Fruit fly (Drosophila melanogaster) Kc167 (cell line): ENCODE measurements around the gene vap.

Experiments
- Myc ChIP-seq: fragments of >200 bp; optimal IDR thresholded peaks from 2 replicates; lab custom pipeline; 2017; ENCODE audit warnings: missing external identifiers
- Sin3A ChIP-seq: fragments of >200 bp; optimal IDR thresholded peaks from 2 replicates; lab custom pipeline; 2018; ENCODE audit warnings: missing external identifiers
- h ChIP-seq: fragments of >200 bp; optimal IDR thresholded peaks from 3 replicates; lab custom pipeline; 2018; ENCODE audit warnings: missing external identifiers
- insv ChIP-seq: fragments of >200 bp; optimal IDR thresholded peaks from 3 replicates; lab custom pipeline; 2018; ENCODE audit warnings: missing external identifiers

DNA sequence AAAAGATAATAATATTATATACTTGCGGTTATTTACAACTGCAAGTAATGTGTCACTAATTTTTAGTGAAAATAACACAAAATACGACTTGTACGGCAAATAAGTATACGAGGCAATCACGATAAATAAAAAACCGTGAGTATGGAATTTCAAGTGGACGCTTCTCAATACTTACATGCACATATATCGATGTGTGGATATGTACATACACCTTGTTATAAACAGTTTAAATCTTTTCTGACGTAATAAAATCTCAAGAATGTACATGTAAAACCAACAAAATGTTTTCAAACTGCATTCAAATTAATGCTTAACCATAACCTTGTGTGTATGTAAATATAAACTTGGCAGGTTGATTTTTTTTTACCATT lies 13.1 kb downstream of the vap start:
- TF ChIP-seq Sin3A (lab: Kevin White, UChicago) (no peak), insv (lab: Kevin White, UChicago) (no peak), Myc (lab: Kevin White, UChicago) (no peak), h (no peak)
